Worm (Caenorhabditis elegans): ENCODE measurements around the gene str-188.

ce11 chrV:9729462-9730162 is 13.1 kb downstream of the str-188 start, which contains the start of the genes aagr-3 and drap-1:
- TF ChIP-seq hnd-1 (tag; optimal IDR thresholded peaks at IDR 0.05) (no peak), tbx-37 (GFP tag; conservative IDR thresholded peaks at IDR 0.05) (no peak), ama-1 (optimal IDR thresholded peaks at IDR 0.05) (no peak), tra-4 (tag; optimal IDR thresholded peaks at IDR 0.05) (no peak), aly-1 (tag; optimal IDR thresholded peaks at IDR 0.05) (no peak), hmg-4 (GFP tag; optimal IDR thresholded peaks at IDR 0.05) (no peak), flt-1 (GFP tag; IDR thresholded peaks at IDR 0.05) (no peak), pes-1 (GFP tag; IDR thresholded peaks at IDR 0.05) (no peak), scrt-1 (GFP tag; IDR thresholded peaks at IDR 0.05) (no peak)

Measured in whole organism, early embryonic.